Fruit fly (Drosophila melanogaster) whole organism, embryonic: ENCODE results near the gene kraken.

Source experiments
- CG10979 ChIP-seq: fragments of 200-800 bp; sonication (Bioruptor generic); optimal IDR thresholded peaks from 2 replicates; lab custom pipeline; 2018; ENCODE audit warnings: missing biosample characterization, mild to moderate bottlenecking, missing genetic modification characterization, moderate library complexity
- CG11093 ChIP-seq: fragments of 200-800 bp; sonication (Bioruptor generic); IDR thresholded peaks from 3 replicates; pipeline ENCODE4 v1.3.6; 2022; ENCODE audit warnings: missing biosample characterization, missing genetic modification characterization
- CG11456 ChIP-seq: fragments of 200-800 bp; sonication (Bioruptor generic); IDR thresholded peaks from 3 replicates; pipeline ENCODE4 v1.3.6; 2022; ENCODE audit warnings: missing biosample characterization, missing genetic modification characterization
- CG11504 ChIP-seq: fragments of 200-800 bp; sonication (Bioruptor generic); optimal IDR thresholded peaks from 3 replicates; lab custom pipeline; 2019; ENCODE audit warnings: missing biosample characterization, mild to moderate bottlenecking, missing genetic modification characterization, moderate library complexity
- CG11695 ChIP-seq: fragments of 200-800 bp; sonication (Bioruptor generic); IDR thresholded peaks from 3 replicates; pipeline ENCODE4 v1.3.6; 2022; ENCODE audit warnings: missing biosample characterization, missing genetic modification characterization
- CG11696 ChIP-seq: fragments of 200-800 bp; sonication (Bioruptor generic); IDR thresholded peaks from 2 replicates; pipeline ENCODE4 v1.3.6; 2022; ENCODE audit warnings: missing biosample characterization, missing genetic modification characterization
- CG12236 ChIP-seq: fragments of 200-800 bp; sonication (Bioruptor generic); optimal IDR thresholded peaks from 2 replicates; lab custom pipeline; 2016; ENCODE audit warnings: missing biosample characterization, missing genetic modification characterization
- CG14667 ChIP-seq: fragments of 200-800 bp; sonication (Bioruptor generic); IDR thresholded peaks from 2 replicates; pipeline ENCODE4 v1.3.6; 2022; ENCODE audit warnings: missing biosample characterization, missing genetic modification characterization
- CG15011 ChIP-seq: fragments of 200-800 bp; sonication (Bioruptor generic); optimal IDR thresholded peaks from 3 replicates; lab custom pipeline; 2018; ENCODE audit warnings: missing biosample characterization, mild to moderate bottlenecking, missing genetic modification characterization
- CG1603 ChIP-seq: fragments of 200-800 bp; sonication (Bioruptor generic); optimal IDR thresholded peaks from 2 replicates; lab custom pipeline; 2019; ENCODE audit warnings: missing biosample characterization, mild to moderate bottlenecking, missing genetic modification characterization, moderate library complexity
- CG17568 ChIP-seq: fragments of 200-800 bp; sonication (Bioruptor generic); optimal IDR thresholded peaks from 2 replicates; lab custom pipeline; 2018; ENCODE audit warnings: missing biosample characterization, mild to moderate bottlenecking, missing genetic modification characterization, moderate library complexity
- CG18599 ChIP-seq: fragments of 200-800 bp; sonication (Bioruptor generic); optimal IDR thresholded peaks from 3 replicates; lab custom pipeline; 2017; ENCODE audit warnings: missing biosample characterization, missing genetic modification characterization, mild to moderate bottlenecking, moderate library complexity, missing genetic modification reagents
- CG2712 ChIP-seq: fragments of 200-800 bp; optimal IDR thresholded peaks from 3 replicates; lab custom pipeline; 2019; ENCODE audit warnings: missing biosample characterization, mild to moderate bottlenecking, missing genetic modification characterization, moderate library complexity
- CG2889 ChIP-seq: fragments of 200-800 bp; sonication (Bioruptor generic); IDR thresholded peaks from 3 replicates; pipeline ENCODE4 v1.3.6; 2022; ENCODE audit warnings: missing biosample characterization, missing genetic modification characterization
- CG31365 ChIP-seq: fragments of 200-800 bp; sonication (Bioruptor generic); optimal IDR thresholded peaks from 2 replicates; lab custom pipeline; 2018; ENCODE audit warnings: missing biosample characterization, mild to moderate bottlenecking, missing genetic modification characterization
- CG4730 ChIP-seq: fragments of 200-800 bp; sonication (Bioruptor generic); IDR thresholded peaks from 2 replicates; pipeline ENCODE4 v1.3.6; 2022; ENCODE audit warnings: missing biosample characterization, missing genetic modification characterization
- CG6254 ChIP-seq: fragments of 200-800 bp; sonication (Bioruptor generic); optimal IDR thresholded peaks from 3 replicates; lab custom pipeline; 2017; ENCODE audit warnings: mild to moderate bottlenecking, missing biosample characterization, missing genetic modification reagents, missing genetic modification characterization
- CG7839 ChIP-seq: fragments of 200-800 bp; sonication (Bioruptor generic); optimal IDR thresholded peaks from 3 replicates; lab custom pipeline; 2018; ENCODE audit warnings: missing biosample characterization, mild to moderate bottlenecking, missing genetic modification characterization, moderate library complexity
- CG8478 ChIP-seq: fragments of >200 bp; optimal IDR thresholded peaks from 2 replicates; lab custom pipeline; 2018
- Dfd ChIP-seq, 2 experiments: fragments of >200 bp; optimal IDR thresholded peaks; 2 replicates each; lab custom pipeline; 2017; ENCODE audit warnings: missing biosample characterization in 2 of 2, missing genetic modification characterization in 2 of 2
- Dip2 ChIP-seq: fragments of 200-800 bp; sonication (Bioruptor generic); IDR thresholded peaks from 2 replicates; pipeline ENCODE4 v1.3.6; 2022; ENCODE audit warnings: missing biosample characterization, missing genetic modification characterization
- E2f2 ChIP-seq: fragments of 200-800 bp; sonication (Bioruptor generic); IDR thresholded peaks from 2 replicates; pipeline ENCODE4 v1.3.6; 2022; ENCODE audit warnings: missing biosample characterization, missing genetic modification characterization
- Ets65A ChIP-seq: fragments of 200-800 bp; sonication (Bioruptor generic); peaks from one replicate; lab custom pipeline; 2016; ENCODE audit warnings: missing biosample characterization, missing genetic modification characterization
- Hmx ChIP-seq: fragments of 200-800 bp; sonication (Bioruptor generic); optimal IDR thresholded peaks from 2 replicates; lab custom pipeline; 2016; ENCODE audit warnings: missing biosample characterization, missing genetic modification characterization
- Hr51 ChIP-seq, 2 experiments: fragments of 200-800 bp; sonication (Bioruptor generic); optimal IDR thresholded peaks; 2 replicates in 1 of 2; 3 replicates in 1 of 2; lab custom pipeline; 2016 to 2018; ENCODE audit warnings: missing biosample characterization in 2 of 2, missing genetic modification characterization in 2 of 2, mild to moderate bottlenecking in 1 of 2, moderate library complexity in 1 of 2
- Lpt ChIP-seq: fragments of >200 bp; optimal IDR thresholded peaks from 2 replicates; lab custom pipeline; 2018; ENCODE audit warnings: missing biosample characterization, missing genetic modification characterization
- Meics ChIP-seq: fragments of 200-800 bp; sonication (Bioruptor generic); optimal IDR thresholded peaks from 2 replicates; lab custom pipeline; 2017; ENCODE audit warnings: missing biosample characterization, mild to moderate bottlenecking, missing genetic modification characterization
- Nf-YA ChIP-seq: fragments of 200-800 bp; sonication (Bioruptor generic); IDR thresholded peaks from 2 replicates; pipeline ENCODE4 v1.3.6; 2022; ENCODE audit warnings: missing biosample characterization, missing genetic modification characterization
- Sox102F ChIP-seq: fragments of 200-800 bp; sonication (Bioruptor generic); optimal IDR thresholded peaks from 2 replicates; lab custom pipeline; 2018; ENCODE audit warnings: missing biosample characterization, mild to moderate bottlenecking, missing genetic modification characterization, moderate library complexity
- bbx ChIP-seq: fragments of 200-800 bp; sonication (Bioruptor generic); IDR thresholded peaks from 2 replicates; pipeline ENCODE4 v1.3.6; 2022; ENCODE audit warnings: missing biosample characterization, missing genetic modification characterization; ENCODE audit not compliant: partially characterized antibody
- bigmax ChIP-seq: fragments of 200-800 bp; sonication (Bioruptor generic); optimal IDR thresholded peaks from 2 replicates; lab custom pipeline; 2018; ENCODE audit warnings: missing biosample characterization, mild to moderate bottlenecking, missing genetic modification characterization
- cato ChIP-seq: fragments of 200-800 bp; sonication (Bioruptor generic); optimal IDR thresholded peaks from 2 replicates; lab custom pipeline; 2016; ENCODE audit warnings: missing biosample characterization, missing genetic modification characterization, borderline replicate concordance
- caup ChIP-seq: fragments of 200-800 bp; sonication (Bioruptor generic); optimal IDR thresholded peaks from 3 replicates; lab custom pipeline; 2017; ENCODE audit warnings: missing biosample characterization, mild to moderate bottlenecking, missing genetic modification characterization, moderate library complexity; ENCODE audit not compliant: severe bottlenecking
- chinmo ChIP-seq: fragments of 200-800 bp; sonication (Bioruptor generic); IDR thresholded peaks from 4 replicates; pipeline ENCODE4 v1.3.6; 2022; ENCODE audit warnings: missing biosample characterization, missing genetic modification characterization; ENCODE audit not compliant: partially characterized antibody
- ci ChIP-seq: fragments of 200-800 bp; sonication (Bioruptor generic); IDR thresholded peaks from 3 replicates; pipeline ENCODE4 v1.3.6; 2022; ENCODE audit warnings: missing biosample characterization, missing genetic modification characterization
- da ChIP-seq: fragments of 200-800 bp; sonication (Bioruptor generic); optimal IDR thresholded peaks from 2 replicates; lab custom pipeline; 2016; ENCODE audit warnings: missing biosample characterization, missing genetic modification characterization
- dysf ChIP-seq: fragments of 200-800 bp; sonication (Bioruptor generic); IDR thresholded peaks from 3 replicates; pipeline ENCODE4 v1.3.6; 2022; ENCODE audit warnings: missing biosample characterization, missing genetic modification characterization
- en ChIP-seq: fragments of 200-800 bp; sonication (Bioruptor generic); optimal IDR thresholded peaks from 2 replicates; lab custom pipeline; 2016; ENCODE audit warnings: missing biosample characterization, missing genetic modification characterization
- exex ChIP-seq: fragments of 200-800 bp; sonication (Bioruptor generic); optimal IDR thresholded peaks from 4 replicates; lab custom pipeline; 2018; ENCODE audit warnings: missing biosample characterization, mild to moderate bottlenecking, missing genetic modification characterization, moderate library complexity
- fd96Cb ChIP-seq: fragments of 200-800 bp; sonication (Bioruptor generic); optimal IDR thresholded peaks from 2 replicates; lab custom pipeline; 2018; ENCODE audit warnings: missing biosample characterization, mild to moderate bottlenecking, missing genetic modification characterization, moderate library complexity
- gcm2 ChIP-seq: fragments of 200-800 bp; sonication (Bioruptor generic); optimal IDR thresholded peaks from 2 replicates; lab custom pipeline; 2016; ENCODE audit warnings: missing biosample characterization, missing genetic modification characterization
- gem ChIP-seq: fragments of 200-800 bp; sonication (Bioruptor generic); optimal IDR thresholded peaks from 2 replicates; lab custom pipeline; 2019; ENCODE audit warnings: missing biosample characterization, mild to moderate bottlenecking, missing genetic modification characterization, moderate library complexity
- ham ChIP-seq: fragments of 200-800 bp; sonication (Bioruptor generic); IDR thresholded peaks from 2 replicates; pipeline ENCODE4 v1.3.6; 2022; ENCODE audit warnings: missing biosample characterization, missing genetic modification characterization
- jing ChIP-seq: fragments of 200-800 bp; sonication (Bioruptor generic); optimal IDR thresholded peaks from 2 replicates; lab custom pipeline; 2018; ENCODE audit warnings: missing biosample characterization, mild to moderate bottlenecking, missing genetic modification characterization
- ken ChIP-seq: fragments of 200-800 bp; sonication (Bioruptor generic); IDR thresholded peaks from 3 replicates; pipeline ENCODE4 v1.3.6; 2022; ENCODE audit warnings: missing biosample characterization, missing genetic modification characterization
- nom ChIP-seq: fragments of 200-800 bp; sonication (Bioruptor generic); optimal IDR thresholded peaks from 2 replicates; lab custom pipeline; 2017; ENCODE audit warnings: missing biosample characterization, missing genetic modification characterization, mild to moderate bottlenecking, moderate library complexity, missing genetic modification reagents
- scrt ChIP-seq: fragments of 200-800 bp; sonication (Bioruptor generic); optimal IDR thresholded peaks from 2 replicates; lab custom pipeline; 2018; ENCODE audit warnings: missing biosample characterization, mild to moderate bottlenecking, missing genetic modification characterization, moderate library complexity
- tio ChIP-seq: fragments of 200-800 bp; sonication (Bioruptor generic); optimal IDR thresholded peaks from 2 replicates; lab custom pipeline; 2017; ENCODE audit warnings: missing biosample characterization, missing genetic modification characterization, inconsistent platforms
- wdn ChIP-seq: fragments of 200-800 bp; sonication (Bioruptor generic); IDR thresholded peaks from 2 replicates; pipeline ENCODE4 v1.3.6; 2022; ENCODE audit warnings: missing biosample characterization, missing genetic modification characterization
- z ChIP-seq: fragments of 200-800 bp; sonication (Bioruptor generic); IDR thresholded peaks from 3 replicates; pipeline ENCODE4 v1.3.6; 2022; ENCODE audit warnings: missing biosample characterization, missing genetic modification characterization

The kraken gene

dm6 chr2L:847189-847987, 5.2 kb upstream of the kraken start (continued):
- TF ChIP-seq CG6254 (GFP tag; lab: Kevin White, UChicago) (no peak), jing (GFP tag; lab: Kevin White, UChicago) (no peak), dysf (GFP tag; lab: Robert Waterston, UW) (no peak), CG12236 (GFP tag; lab: Kevin White, UChicago) (no peak), da (GFP tag; lab: Kevin White, UChicago) (no peak), Meics (GFP tag; lab: Kevin White, UChicago) (peak; percentile 21), CG10979 (tag; lab: Kevin White, UChicago) (peak; percentile 4), CG11456 (no peak), nom (GFP tag; lab: Kevin White, UChicago) (no peak), Nf-YA (GFP tag; lab: Robert Waterston, UW) (0 out of 2 replicates have a peak, but pooled peaks have one; percentile 12), Ets65A (GFP tag; lab: Kevin White, UChicago) (no peak), CG11504 (peak; percentile 55), ham (GFP tag; lab: Robert Waterston, UW) (no peak), scrt (GFP tag; lab: Kevin White, UChicago) (no peak), gem (peak; percentile 41), Hr51 (GFP tag; optimal IDR thresholded peaks at IDR 0.05; lab: Kevin White, UChicago) (peak in 1 of 2 experiments; percentile 47), Hmx (GFP tag; lab: Kevin White, UChicago) (no peak), gcm2 (GFP tag; lab: Kevin White, UChicago) (no peak), exex (tag; lab: Kevin White, UChicago) (no peak), tio (no peak), Dfd (GFP tag; optimal IDR thresholded peaks at IDR 0.05; lab: Kevin White, UChicago) (no peak), CG15011 (GFP tag; lab: Kevin White, UChicago) (no peak), CG2712 (peak; percentile 26), CG11696 (peak; percentile 62; the same call in 1 of the 2 replicates), en (GFP tag; lab: Kevin White, UChicago) (no peak), Dip2 (GFP tag; lab: Robert Waterston, UW) (no peak), CG8478 (no peak), CG18599 (GFP tag; lab: Kevin White, UChicago) (no peak), Sox102F (GFP tag; lab: Kevin White, UChicago) (peak; percentile 7), caup (GFP tag; lab: Kevin White, UChicago) (no peak), CG14667 (GFP tag; lab: Robert Waterston, UW) (no peak), chinmo (0 out of 4 replicates have a peak, but pooled peaks have one; percentile 10), CG31365 (tag; lab: Kevin White, UChicago) (no peak), ci (GFP tag; lab: Robert Waterston, UW) (no peak), CG11695 (GFP tag; lab: Robert Waterston, UW) (no peak), CG17568 (GFP tag; lab: Kevin White, UChicago) (no peak), CG4730 (GFP tag; lab: Robert Waterston, UW) (no peak), CG11093 (GFP tag; lab: Robert Waterston, UW) (no peak), wdn (no peak), E2f2 (GFP tag; lab: Robert Waterston, UW) (no peak), CG2889 (GFP tag; lab: Robert Waterston, UW) (no peak), Lpt (no peak), CG1603 (tag; lab: Kevin White, UChicago) (no peak), bigmax (GFP tag; lab: Kevin White, UChicago) (no peak), CG7839 (tag; lab: Kevin White, UChicago) (peak; percentile 12), bbx (GFP tag; lab: Robert Waterston, UW) (no peak), ken (GFP tag; lab: Robert Waterston, UW) (no peak), z (GFP tag; lab: Robert Waterston, UW) (no peak), cato (GFP tag; lab: Kevin White, UChicago) (no peak), fd96Cb (tag; lab: Kevin White, UChicago) (no peak)
